Fruit fly (Drosophila melanogaster) whole organism, embryonic: ENCODE data around the gene CG14326.

Source experiments
- Abd-B ChIP-seq: fragments of 200-800 bp; sonication (Bioruptor generic); optimal IDR thresholded peaks from 2 replicates; lab custom pipeline; 2018; ENCODE audit warnings: missing biosample characterization, mild to moderate bottlenecking, missing genetic modification characterization, moderate library complexity
- CG12299 ChIP-seq: fragments of 200-800 bp; sonication (Bioruptor generic); optimal IDR thresholded peaks from 2 replicates; lab custom pipeline; 2018; ENCODE audit warnings: missing biosample characterization, mild to moderate bottlenecking, missing genetic modification characterization
- CG12659 ChIP-seq: fragments of 200-800 bp; sonication (Bioruptor generic); optimal IDR thresholded peaks from 3 replicates; lab custom pipeline; 2017; ENCODE audit warnings: mild to moderate bottlenecking, missing biosample characterization, missing genetic modification reagents, missing genetic modification characterization
- CG13424 ChIP-seq: fragments of 200-800 bp; sonication (Bioruptor generic); optimal IDR thresholded peaks from 2 replicates; lab custom pipeline; 2019; ENCODE audit warnings: missing biosample characterization, mild to moderate bottlenecking, missing genetic modification characterization, moderate library complexity
- CG14050 ChIP-seq: fragments of 200-800 bp; sonication (Bioruptor generic); IDR thresholded peaks from 3 replicates; pipeline ENCODE4 v1.3.6; 2022; ENCODE audit warnings: missing biosample characterization, missing genetic modification characterization
- CG14441 ChIP-seq: fragments of 200-800 bp; sonication (Bioruptor generic); IDR thresholded peaks from 2 replicates; pipeline ENCODE4 v1.3.6; 2022; ENCODE audit warnings: missing biosample characterization, missing genetic modification characterization
- CG14860 ChIP-seq: fragments of 200-800 bp; sonication (Bioruptor generic); IDR thresholded peaks from 3 replicates; pipeline ENCODE4 v1.3.6; 2022; ENCODE audit warnings: missing biosample characterization, missing genetic modification characterization; ENCODE audit not compliant: partially characterized antibody
- CG17186 ChIP-seq: fragments of 200-800 bp; sonication (Bioruptor generic); optimal IDR thresholded peaks from 3 replicates; lab custom pipeline; 2017; ENCODE audit warnings: missing biosample characterization, missing genetic modification reagents, missing genetic modification characterization
- CG2678 ChIP-seq: fragments of 200-800 bp; sonication (Bioruptor generic); optimal IDR thresholded peaks from 3 replicates; lab custom pipeline; 2019; ENCODE audit warnings: missing biosample characterization, mild to moderate bottlenecking, missing genetic modification characterization, moderate library complexity
- CG2712 ChIP-seq: fragments of 200-800 bp; optimal IDR thresholded peaks from 3 replicates; lab custom pipeline; 2019; ENCODE audit warnings: missing biosample characterization, mild to moderate bottlenecking, missing genetic modification characterization, moderate library complexity
- CG32767 ChIP-seq: fragments of 200-800 bp; sonication (Bioruptor generic); IDR thresholded peaks from 2 replicates; pipeline ENCODE4 v1.3.6; 2022; ENCODE audit warnings: missing biosample characterization, missing genetic modification characterization
- CG3838 ChIP-seq: fragments of 200-800 bp; sonication (Bioruptor generic); optimal IDR thresholded peaks from 3 replicates; lab custom pipeline; 2016; ENCODE audit warnings: missing biosample characterization, missing genetic modification characterization
- CG42726 ChIP-seq: fragments of 200-800 bp; sonication (Bioruptor generic); IDR thresholded peaks from 2 replicates; pipeline ENCODE4 v1.3.6; 2022; ENCODE audit warnings: missing biosample characterization, missing genetic modification characterization; ENCODE audit not compliant: partially characterized antibody
- CG4282 ChIP-seq: fragments of 200-800 bp; sonication (Bioruptor generic); optimal IDR thresholded peaks from 2 replicates; lab custom pipeline; 2016; ENCODE audit warnings: missing biosample characterization, missing genetic modification characterization
- CG4707 ChIP-seq: fragments of 200-800 bp; sonication (Bioruptor generic); optimal IDR thresholded peaks from 2 replicates; lab custom pipeline; 2018; ENCODE audit warnings: missing biosample characterization, mild to moderate bottlenecking, missing genetic modification characterization, moderate library complexity
- CG7839 ChIP-seq: fragments of 200-800 bp; sonication (Bioruptor generic); optimal IDR thresholded peaks from 3 replicates; lab custom pipeline; 2018; ENCODE audit warnings: missing biosample characterization, mild to moderate bottlenecking, missing genetic modification characterization, moderate library complexity
- CG9797 ChIP-seq: fragments of 200-800 bp; sonication (Bioruptor generic); optimal IDR thresholded peaks from 3 replicates; lab custom pipeline; 2018; ENCODE audit warnings: missing biosample characterization, mild to moderate bottlenecking, missing genetic modification characterization
- CG9932 ChIP-seq: fragments of 200-800 bp; sonication (Bioruptor generic); IDR thresholded peaks from 2 replicates; pipeline ENCODE4 v1.3.6; 2022; ENCODE audit warnings: missing biosample characterization, missing genetic modification characterization
- CTCF ChIP-seq: fragments of 200-800 bp; sonication (Bioruptor generic); optimal IDR thresholded peaks from 2 replicates; lab custom pipeline; 2017; ENCODE audit warnings: missing biosample characterization, mild to moderate bottlenecking, missing genetic modification characterization, moderate library complexity
- CkIIα-i1 ChIP-seq: fragments of 200-800 bp; sonication (Bioruptor generic); IDR thresholded peaks from 2 replicates; pipeline ENCODE4 v1.3.6; 2022; ENCODE audit warnings: missing biosample characterization, missing genetic modification characterization
- CoRest ChIP-seq: fragments of 200-800 bp; sonication (Bioruptor generic); optimal IDR thresholded peaks from 3 replicates; lab custom pipeline; 2018; ENCODE audit warnings: missing biosample characterization, mild to moderate bottlenecking, missing genetic modification characterization, moderate library complexity
- Dp ChIP-seq: fragments of 200-800 bp; sonication (Bioruptor generic); optimal IDR thresholded peaks from 2 replicates; lab custom pipeline; 2018; ENCODE audit warnings: missing biosample characterization, mild to moderate bottlenecking, missing genetic modification characterization, moderate library complexity
- E2f2 ChIP-seq: fragments of 200-800 bp; sonication (Bioruptor generic); IDR thresholded peaks from 2 replicates; pipeline ENCODE4 v1.3.6; 2022; ENCODE audit warnings: missing biosample characterization, missing genetic modification characterization
- HLH3B ChIP-seq: fragments of 200-800 bp; sonication (Bioruptor generic); IDR thresholded peaks from 2 replicates; pipeline ENCODE4 v1.3.6; 2022; ENCODE audit warnings: missing biosample characterization, missing genetic modification characterization
- MBD-R2 ChIP-seq: fragments of 200-800 bp; sonication (Bioruptor generic); IDR thresholded peaks from 2 replicates; pipeline ENCODE4 v1.3.6; 2022; ENCODE audit warnings: missing biosample characterization, missing genetic modification characterization
- NC2β ChIP-seq: fragments of 200-800 bp; sonication (Bioruptor generic); optimal IDR thresholded peaks from 2 replicates; lab custom pipeline; 2016; ENCODE audit warnings: missing biosample characterization, missing genetic modification characterization
- Sox102F ChIP-seq: fragments of 200-800 bp; sonication (Bioruptor generic); optimal IDR thresholded peaks from 2 replicates; lab custom pipeline; 2018; ENCODE audit warnings: missing biosample characterization, mild to moderate bottlenecking, missing genetic modification characterization, moderate library complexity
- Vsx1 ChIP-seq: fragments of 200-800 bp; sonication (Bioruptor generic); optimal IDR thresholded peaks from 2 replicates; lab custom pipeline; 2017; ENCODE audit warnings: missing biosample characterization, mild to moderate bottlenecking, missing genetic modification characterization, missing genetic modification reagents
- abd-A ChIP-seq: fragments of 200-800 bp; sonication (Bioruptor generic); optimal IDR thresholded peaks from 3 replicates; lab custom pipeline; 2019; ENCODE audit warnings: missing biosample characterization, mild to moderate bottlenecking, missing genetic modification characterization, moderate library complexity
- ase ChIP-seq: fragments of 200-800 bp; sonication (Bioruptor generic); IDR thresholded peaks from 3 replicates; pipeline ENCODE4 v1.3.6; 2022; ENCODE audit warnings: missing biosample characterization, missing genetic modification characterization
- ash1 ChIP-seq: fragments of 200-800 bp; sonication (Bioruptor generic); optimal IDR thresholded peaks from 2 replicates; lab custom pipeline; 2018; ENCODE audit warnings: missing biosample characterization, mild to moderate bottlenecking, missing genetic modification characterization
- bbx ChIP-seq: fragments of 200-800 bp; sonication (Bioruptor generic); IDR thresholded peaks from 2 replicates; pipeline ENCODE4 v1.3.6; 2022; ENCODE audit warnings: missing biosample characterization, missing genetic modification characterization; ENCODE audit not compliant: partially characterized antibody
- cas ChIP-seq: fragments of 200-800 bp; sonication (Bioruptor generic); IDR thresholded peaks from 2 replicates; pipeline ENCODE4 v1.3.6; 2022; ENCODE audit warnings: missing biosample characterization, missing genetic modification characterization
- dysf ChIP-seq: fragments of 200-800 bp; sonication (Bioruptor generic); IDR thresholded peaks from 3 replicates; pipeline ENCODE4 v1.3.6; 2022; ENCODE audit warnings: missing biosample characterization, missing genetic modification characterization
- esg ChIP-seq: fragments of 200-800 bp; sonication (Bioruptor generic); conservative IDR thresholded peaks from 2 replicates; pipeline ENCODE4 v1.3.6; 2022; ENCODE audit warnings: missing biosample characterization, missing genetic modification characterization
- fd3F ChIP-seq: fragments of 200-800 bp; sonication (Bioruptor generic); optimal IDR thresholded peaks from 2 replicates; lab custom pipeline; 2018; ENCODE audit warnings: missing biosample characterization, mild to moderate bottlenecking, missing genetic modification characterization, moderate library complexity
- gem ChIP-seq: fragments of 200-800 bp; sonication (Bioruptor generic); optimal IDR thresholded peaks from 2 replicates; lab custom pipeline; 2019; ENCODE audit warnings: missing biosample characterization, mild to moderate bottlenecking, missing genetic modification characterization, moderate library complexity
- kni ChIP-seq: fragments of 200-800 bp; sonication (Bioruptor generic); optimal IDR thresholded peaks from 3 replicates; lab custom pipeline; 2017; ENCODE audit warnings: mild to moderate bottlenecking, missing biosample characterization, missing genetic modification reagents, missing genetic modification characterization
- lov ChIP-seq, 2 experiments: fragments of 200-800 bp in 1 of 2; fragments of >200 bp in 1 of 2; sonication (Bioruptor generic) in 1 of 2; IDR thresholded peaks in 1 of 2; optimal IDR thresholded peaks in 1 of 2; 2 replicates in 1 of 2; 3 replicates in 1 of 2; pipeline versions ENCODE4 v1.3.6 to Lab custom; 2017 to 2022; ENCODE audit warnings: missing biosample characterization in 1 of 2, missing genetic modification characterization in 1 of 2
- maf-S ChIP-seq: fragments of 200-800 bp; sonication (Bioruptor generic); optimal IDR thresholded peaks from 2 replicates; lab custom pipeline; 2016; ENCODE audit warnings: missing biosample characterization, missing genetic modification characterization
- odd ChIP-seq: fragments of 200-800 bp; sonication (Bioruptor generic); optimal IDR thresholded peaks from 2 replicates; lab custom pipeline; 2017; ENCODE audit warnings: missing biosample characterization, mild to moderate bottlenecking, missing genetic modification characterization
- otp ChIP-seq: fragments of 200-800 bp; sonication (Bioruptor generic); IDR thresholded peaks from 3 replicates; pipeline ENCODE4, ENCODE4 v1.3.6; 2022; ENCODE audit warnings: missing biosample characterization, missing genetic modification characterization
- pan ChIP-seq, 4 experiments: fragments of >200 bp in 3 of 4; fragments of 200-800 bp in 1 of 4; sonication (Bioruptor generic) in 1 of 4; optimal IDR thresholded peaks in 3 of 4; IDR thresholded peaks in 1 of 4; 2 replicates each; pipeline versions ENCODE4 v1.3.6 to Lab custom; 2017 to 2022; ENCODE audit warnings: missing biosample characterization in 2 of 4, missing genetic modification characterization in 2 of 4, mixed read lengths in 1 of 4
- pita ChIP-seq: fragments of 200-800 bp; sonication (Bioruptor generic); optimal IDR thresholded peaks from 2 replicates; lab custom pipeline; 2017; ENCODE audit warnings: missing biosample characterization, mild to moderate bottlenecking, missing genetic modification characterization
- pros ChIP-seq: fragments of 200-800 bp; sonication (Bioruptor generic); optimal IDR thresholded peaks from 3 replicates; lab custom pipeline; 2019; ENCODE audit warnings: missing biosample characterization, mild to moderate bottlenecking, missing genetic modification characterization, moderate library complexity
- repo ChIP-seq: fragments of 200-800 bp; sonication (Bioruptor generic); optimal IDR thresholded peaks from 2 replicates; lab custom pipeline; 2016; ENCODE audit warnings: missing biosample characterization, missing genetic modification characterization
- row ChIP-seq: fragments of 200-800 bp; sonication (Bioruptor generic); IDR thresholded peaks from 3 replicates; pipeline ENCODE4 v1.3.6; 2022; ENCODE audit warnings: missing biosample characterization, missing genetic modification characterization
- sens-2 ChIP-seq: fragments of 200-800 bp; sonication (Bioruptor generic); IDR thresholded peaks from 2 replicates; pipeline ENCODE4 v1.3.6; 2022; ENCODE audit warnings: missing biosample characterization, missing genetic modification characterization
- tin ChIP-seq: fragments of 200-800 bp; sonication (Bioruptor generic); optimal IDR thresholded peaks from 3 replicates; lab custom pipeline; 2016; ENCODE audit warnings: missing biosample characterization, missing genetic modification characterization
- toy ChIP-seq: fragments of 200-800 bp; sonication (Bioruptor generic); IDR thresholded peaks from 2 replicates; pipeline ENCODE4 v1.3.6; 2022; ENCODE audit warnings: missing biosample characterization, missing genetic modification characterization
- wdn ChIP-seq: fragments of 200-800 bp; sonication (Bioruptor generic); IDR thresholded peaks from 2 replicates; pipeline ENCODE4 v1.3.6; 2022; ENCODE audit warnings: missing biosample characterization, missing genetic modification characterization

CG14326 gene

DNA sequence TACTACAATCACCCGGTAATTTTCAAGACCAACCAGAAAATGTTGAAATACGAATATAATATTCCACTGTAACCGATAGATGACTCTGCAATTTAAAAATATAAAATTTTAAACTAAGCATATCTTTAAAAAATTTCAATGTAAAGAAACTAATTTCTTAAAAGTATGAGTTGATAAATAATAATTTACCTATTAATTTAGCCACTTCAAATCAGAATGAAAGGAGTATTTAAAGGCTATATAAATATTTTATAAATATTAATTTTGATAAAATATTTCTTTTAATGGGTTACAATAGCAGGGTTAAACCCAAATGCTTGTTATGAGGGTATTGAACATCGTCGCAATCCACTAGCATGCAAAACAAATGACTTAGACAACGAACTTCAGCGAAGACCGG lies 7.1 kb upstream of the CG14326 start (continued):
- TF ChIP-seq Dp (GFP tag; lab: Kevin White, UChicago) (no peak), kni (no peak), CG12299 (no peak), CG2678 (tag; lab: Kevin White, UChicago) (peak; percentile 17), odd (GFP tag; lab: Kevin White, UChicago) (no peak), esg (GFP tag; lab: Robert Waterston, UW) (no peak), Vsx1 (GFP tag; lab: Kevin White, UChicago) (no peak), CkIIα-i1 (GFP tag; lab: Robert Waterston, UW) (no peak), fd3F (GFP tag; lab: Kevin White, UChicago) (peak; percentile 44), tin (GFP tag; lab: Kevin White, UChicago) (no peak), CG14860 (GFP tag; lab: Robert Waterston, UW) (no peak), pita (GFP tag; lab: Kevin White, UChicago) (no peak), CG12659 (GFP tag; lab: Kevin White, UChicago) (peak; percentile 19), CG4707 (GFP tag; lab: Kevin White, UChicago) (no peak), repo (GFP tag; lab: Kevin White, UChicago) (no peak), CG9797 (GFP tag; lab: Kevin White, UChicago) (no peak), ash1 (no peak), CG7839 (tag; lab: Kevin White, UChicago) (peak; percentile 36), CG42726 (no peak), lov (optimal IDR thresholded peaks at IDR 0.05; lab: Kevin White, UChicago) (no peak), lov (GFP tag; IDR thresholded peaks at IDR 0.05; lab: Robert Waterston, UW) (no peak), row (GFP tag; lab: Robert Waterston, UW) (peak; percentile 25; the same call in 1 of the 3 replicates), NC2β (GFP tag; lab: Kevin White, UChicago) (no peak), dysf (GFP tag; lab: Robert Waterston, UW) (peak; percentile 8; the same call in 1 of the 3 replicates), CG32767 (GFP tag; lab: Robert Waterston, UW) (no peak), Sox102F (GFP tag; lab: Kevin White, UChicago) (peak; percentile 10), otp (GFP tag; lab: Robert Waterston, UW) (no peak), CG14050 (no peak), CG14441 (GFP tag; lab: Robert Waterston, UW) (no peak), ase (GFP tag; lab: Robert Waterston, UW) (no peak), CG17186 (GFP tag; lab: Kevin White, UChicago) (no peak), pan (optimal IDR thresholded peaks at IDR 0.05; lab: Kevin White, UChicago) (no peak), pan (GFP tag; optimal IDR thresholded peaks at IDR 0.05 in 1 of 2, IDR thresholded peaks at IDR 0.05 in 1 of 2) (peak in 1 of 2 experiments; percentile 39), CG9932 (GFP tag; lab: Robert Waterston, UW) (no peak), wdn (GFP tag; lab: Robert Waterston, UW) (no peak), CG2712 (no peak), toy (GFP tag; lab: Robert Waterston, UW) (no peak), Abd-B (GFP tag; lab: Kevin White, UChicago) (no peak), abd-A (no peak), E2f2 (GFP tag; lab: Robert Waterston, UW) (no peak), CoRest (tag; lab: Kevin White, UChicago) (peak; percentile 53), maf-S (no peak), CG4282 (GFP tag; lab: Kevin White, UChicago) (no peak), CG13424 (tag; lab: Kevin White, UChicago) (peak; percentile 49), CTCF (GFP tag; lab: Kevin White, UChicago) (no peak), cas (GFP tag; lab: Robert Waterston, UW) (no peak), MBD-R2 (GFP tag; lab: Robert Waterston, UW) (no peak), pros (no peak), bbx (GFP tag; lab: Robert Waterston, UW) (no peak), sens-2 (no peak), CG3838 (no peak), gem (tag; lab: Kevin White, UChicago) (peak; percentile 66), HLH3B (GFP tag; lab: Robert Waterston, UW) (no peak)
